Fruit fly (Drosophila melanogaster) whole organism, embryonic: ENCODE measurements around the gene Gs2.

Source experiments
- Awh ChIP-seq: fragments of 200-800 bp; sonication (Bioruptor generic); IDR thresholded peaks from 2 replicates; pipeline ENCODE4, ENCODE4 v1.3.6; 2022; ENCODE audit warnings: missing biosample characterization, missing genetic modification characterization
- B-H1 ChIP-seq: fragments of 200-800 bp; sonication (Bioruptor generic); IDR thresholded peaks from 3 replicates; pipeline ENCODE4 v1.3.6; 2022; ENCODE audit warnings: missing biosample characterization, missing genetic modification characterization
- CG10979 ChIP-seq: fragments of 200-800 bp; sonication (Bioruptor generic); optimal IDR thresholded peaks from 2 replicates; lab custom pipeline; 2018; ENCODE audit warnings: missing biosample characterization, mild to moderate bottlenecking, missing genetic modification characterization, moderate library complexity
- CG11085 ChIP-seq: fragments of 200-800 bp; sonication (Bioruptor generic); IDR thresholded peaks from 2 replicates; pipeline ENCODE4 v1.3.6; 2022; ENCODE audit warnings: missing biosample characterization, missing genetic modification characterization
- CG11695 ChIP-seq: fragments of 200-800 bp; sonication (Bioruptor generic); IDR thresholded peaks from 3 replicates; pipeline ENCODE4 v1.3.6; 2022; ENCODE audit warnings: missing biosample characterization, missing genetic modification characterization
- CG12219 ChIP-seq: fragments of 200-800 bp; sonication (Bioruptor generic); optimal IDR thresholded peaks from 3 replicates; lab custom pipeline; 2018; ENCODE audit warnings: missing biosample characterization, mild to moderate bottlenecking, missing genetic modification characterization
- CG14441 ChIP-seq: fragments of 200-800 bp; sonication (Bioruptor generic); IDR thresholded peaks from 2 replicates; pipeline ENCODE4 v1.3.6; 2022; ENCODE audit warnings: missing biosample characterization, missing genetic modification characterization
- CG1602 ChIP-seq: fragments of 200-800 bp; sonication (Bioruptor generic); optimal IDR thresholded peaks from 3 replicates; lab custom pipeline; 2016; ENCODE audit warnings: missing biosample characterization, missing genetic modification characterization
- CG17568 ChIP-seq: fragments of 200-800 bp; sonication (Bioruptor generic); optimal IDR thresholded peaks from 2 replicates; lab custom pipeline; 2018; ENCODE audit warnings: missing biosample characterization, mild to moderate bottlenecking, missing genetic modification characterization, moderate library complexity
- CG17829 ChIP-seq: fragments of 200-800 bp; optimal IDR thresholded peaks from 2 replicates; lab custom pipeline; 2019; ENCODE audit warnings: missing biosample characterization, mild to moderate bottlenecking, missing genetic modification characterization, moderate library complexity
- CG2889 ChIP-seq: fragments of 200-800 bp; sonication (Bioruptor generic); IDR thresholded peaks from 3 replicates; pipeline ENCODE4 v1.3.6; 2022; ENCODE audit warnings: missing biosample characterization, missing genetic modification characterization
- CG31224 ChIP-seq: fragments of 200-800 bp; sonication (Bioruptor generic); IDR thresholded peaks from 2 replicates; pipeline ENCODE4 v1.3.6; 2022; ENCODE audit warnings: missing biosample characterization, missing genetic modification characterization
- CG31441 ChIP-seq: fragments of 200-800 bp; sonication (Bioruptor generic); IDR thresholded peaks from 2 replicates; pipeline ENCODE4 v1.3.6; 2022; ENCODE audit warnings: missing biosample characterization, missing genetic modification characterization
- CG4854 ChIP-seq: fragments of 200-800 bp; sonication (Bioruptor generic); optimal IDR thresholded peaks from 2 replicates; lab custom pipeline; 2016; ENCODE audit warnings: missing biosample characterization, missing genetic modification characterization, inconsistent platforms
- CG6683 ChIP-seq: fragments of 200-800 bp; sonication (Bioruptor generic); optimal IDR thresholded peaks from 2 replicates; lab custom pipeline; 2017; ENCODE audit warnings: missing biosample characterization, mild to moderate bottlenecking, missing genetic modification characterization, missing genetic modification reagents
- CG7271 ChIP-seq: fragments of 200-800 bp; sonication (Bioruptor generic); optimal IDR thresholded peaks from 2 replicates; lab custom pipeline; 2018; ENCODE audit warnings: missing biosample characterization, mild to moderate bottlenecking, missing genetic modification characterization, moderate library complexity
- CG7745 ChIP-seq: fragments of 200-800 bp; sonication (Bioruptor generic); optimal IDR thresholded peaks from 2 replicates; lab custom pipeline; 2018; ENCODE audit warnings: missing biosample characterization, mild to moderate bottlenecking, missing genetic modification characterization, moderate library complexity
- CG8478 ChIP-seq: fragments of >200 bp; optimal IDR thresholded peaks from 2 replicates; lab custom pipeline; 2018
- CG8944 ChIP-seq: fragments of 200-800 bp; sonication (Bioruptor generic); optimal IDR thresholded peaks from 3 replicates; lab custom pipeline; 2016; ENCODE audit warnings: missing biosample characterization, missing genetic modification characterization
- CHES-1-like ChIP-seq: fragments of 200-800 bp; sonication (Bioruptor generic); optimal IDR thresholded peaks from 2 replicates; lab custom pipeline; 2016; ENCODE audit warnings: missing biosample characterization, missing genetic modification characterization
- D ChIP-seq, 2 experiments: fragments of 200-800 bp in 1 of 2; fragments of >200 bp in 1 of 2; sonication (Bioruptor generic) in 1 of 2; optimal IDR thresholded peaks; 2 replicates in 1 of 2; 3 replicates in 1 of 2; lab custom pipeline; 2017; ENCODE audit warnings: mild to moderate bottlenecking in 1 of 2, missing biosample characterization in 1 of 2, missing genetic modification characterization in 1 of 2, missing genetic modification reagents in 1 of 2
- Dbx ChIP-seq: fragments of 200-800 bp; sonication (Bioruptor generic); IDR thresholded peaks from 3 replicates; pipeline ENCODE4 v1.3.6; 2022; ENCODE audit warnings: missing biosample characterization, missing genetic modification characterization
- Dp ChIP-seq: fragments of 200-800 bp; sonication (Bioruptor generic); optimal IDR thresholded peaks from 2 replicates; lab custom pipeline; 2018; ENCODE audit warnings: missing biosample characterization, mild to moderate bottlenecking, missing genetic modification characterization, moderate library complexity
- E2f1 ChIP-seq: fragments of 200-800 bp; sonication (Bioruptor generic); IDR thresholded peaks from 2 replicates; pipeline ENCODE4 v1.3.6; 2022; ENCODE audit warnings: missing biosample characterization, missing genetic modification characterization
- Fer1 ChIP-seq: fragments of 200-800 bp; sonication (Bioruptor generic); optimal IDR thresholded peaks from 2 replicates; lab custom pipeline; 2017; ENCODE audit warnings: missing biosample characterization, mild to moderate bottlenecking, missing genetic modification characterization
- Hr39 ChIP-seq: fragments of >200 bp; optimal IDR thresholded peaks from 2 replicates; lab custom pipeline; 2017
- Oaz ChIP-seq: fragments of 200-800 bp; sonication (Bioruptor generic); IDR thresholded peaks from 2 replicates; pipeline ENCODE4 v1.3.6; 2022; ENCODE audit warnings: missing biosample characterization, missing genetic modification characterization
- Opbp ChIP-seq: fragments of 200-800 bp; sonication (Bioruptor generic); IDR thresholded peaks from 3 replicates; pipeline ENCODE4 v1.3.6; 2022; ENCODE audit warnings: missing biosample characterization, missing genetic modification characterization; ENCODE audit not compliant: partially characterized antibody
- Poxn ChIP-seq: fragments of 200-800 bp; sonication (Bioruptor generic); IDR thresholded peaks from 2 replicates; pipeline ENCODE4 v1.3.6; 2022; ENCODE audit warnings: missing biosample characterization, missing genetic modification characterization
- TFAM ChIP-seq: fragments of 200-800 bp; sonication (Bioruptor generic); optimal IDR thresholded peaks from 2 replicates; lab custom pipeline; 2017; ENCODE audit warnings: missing biosample characterization, missing genetic modification characterization, inconsistent platforms
- Trl ChIP-seq, 3 experiments: fragments of >200 bp in 2 of 3; fragments of 200-800 bp in 1 of 3; sonication (Bioruptor generic) in 1 of 3; optimal IDR thresholded peaks; 2 replicates in 1 of 3; 3 replicates in 2 of 3; lab custom pipeline; 2016 to 2017; ENCODE audit warnings: missing biosample characterization in 1 of 3, missing genetic modification characterization in 1 of 3
- YL-1 ChIP-seq: fragments of 200-800 bp; sonication (Bioruptor generic); optimal IDR thresholded peaks from 3 replicates; lab custom pipeline; 2017; ENCODE audit warnings: missing biosample characterization, mild to moderate bottlenecking, missing genetic modification characterization
- ac ChIP-seq: fragments of 200-800 bp; sonication (Bioruptor generic); optimal IDR thresholded peaks from 3 replicates; lab custom pipeline; 2017; ENCODE audit warnings: missing biosample characterization, mild to moderate bottlenecking, missing genetic modification characterization
- chinmo ChIP-seq: fragments of 200-800 bp; sonication (Bioruptor generic); IDR thresholded peaks from 4 replicates; pipeline ENCODE4 v1.3.6; 2022; ENCODE audit warnings: missing biosample characterization, missing genetic modification characterization; ENCODE audit not compliant: partially characterized antibody
- dati ChIP-seq: fragments of 200-800 bp; sonication (Bioruptor generic); IDR thresholded peaks from 2 replicates; pipeline ENCODE4 v1.3.6; 2022; ENCODE audit warnings: missing biosample characterization, missing genetic modification characterization
- exex ChIP-seq: fragments of 200-800 bp; sonication (Bioruptor generic); optimal IDR thresholded peaks from 4 replicates; lab custom pipeline; 2018; ENCODE audit warnings: missing biosample characterization, mild to moderate bottlenecking, missing genetic modification characterization, moderate library complexity
- gfzf ChIP-seq: fragments of 200-800 bp; sonication (Bioruptor generic); optimal IDR thresholded peaks from 2 replicates; lab custom pipeline; 2016; ENCODE audit warnings: missing biosample characterization, mild to moderate bottlenecking, missing genetic modification characterization, moderate library complexity
- gro ChIP-seq: fragments of 200-800 bp; sonication (Bioruptor generic); optimal IDR thresholded peaks from 2 replicates; lab custom pipeline; 2016; ENCODE audit warnings: missing biosample characterization, missing genetic modification characterization
- jigr1 ChIP-seq: fragments of 200-800 bp; sonication (Bioruptor generic); IDR thresholded peaks from 3 replicates; pipeline ENCODE4 v1.3.6; 2022; ENCODE audit warnings: missing biosample characterization, missing genetic modification characterization
- jing ChIP-seq: fragments of 200-800 bp; sonication (Bioruptor generic); optimal IDR thresholded peaks from 2 replicates; lab custom pipeline; 2018; ENCODE audit warnings: missing biosample characterization, mild to moderate bottlenecking, missing genetic modification characterization
- lilli ChIP-seq: fragments of 200-800 bp; sonication (Bioruptor generic); optimal IDR thresholded peaks from 3 replicates; lab custom pipeline; 2016; ENCODE audit warnings: missing biosample characterization, missing genetic modification characterization
- mam ChIP-seq: fragments of 200-800 bp; sonication (Bioruptor generic); optimal IDR thresholded peaks from 3 replicates; lab custom pipeline; 2016; ENCODE audit warnings: missing biosample characterization, missing genetic modification characterization
- nom ChIP-seq: fragments of 200-800 bp; sonication (Bioruptor generic); optimal IDR thresholded peaks from 2 replicates; lab custom pipeline; 2017; ENCODE audit warnings: missing biosample characterization, missing genetic modification characterization, mild to moderate bottlenecking, moderate library complexity, missing genetic modification reagents
- odd ChIP-seq: fragments of 200-800 bp; sonication (Bioruptor generic); optimal IDR thresholded peaks from 2 replicates; lab custom pipeline; 2017; ENCODE audit warnings: missing biosample characterization, mild to moderate bottlenecking, missing genetic modification characterization
- pb ChIP-seq: fragments of 200-800 bp; sonication (Bioruptor generic); optimal IDR thresholded peaks from 3 replicates; lab custom pipeline; 2016; ENCODE audit warnings: missing biosample characterization, missing genetic modification characterization
- repo ChIP-seq: fragments of 200-800 bp; sonication (Bioruptor generic); optimal IDR thresholded peaks from 2 replicates; lab custom pipeline; 2016; ENCODE audit warnings: missing biosample characterization, missing genetic modification characterization
- run ChIP-seq: fragments of 200-800 bp; sonication (Bioruptor generic); optimal IDR thresholded peaks from 3 replicates; lab custom pipeline; 2018; ENCODE audit warnings: missing biosample characterization, mild to moderate bottlenecking, missing genetic modification characterization
- sim ChIP-seq: fragments of 200-800 bp; sonication (Bioruptor generic); IDR thresholded peaks from 2 replicates; pipeline ENCODE4 v1.3.6; 2022; ENCODE audit warnings: missing biosample characterization, missing genetic modification characterization
- tup ChIP-seq: fragments of 200-800 bp; sonication (Bioruptor generic); optimal IDR thresholded peaks from 2 replicates; lab custom pipeline; 2016; ENCODE audit warnings: missing biosample characterization, mild to moderate bottlenecking, missing genetic modification characterization, moderate library complexity

Gene Gs2

dm6 chrX:11390625-11391363 lies 31.8 kb upstream of the Gs2 start (continued):
- TF ChIP-seq CG6683 (GFP tag; lab: Kevin White, UChicago) (peak; percentile 25), B-H1 (GFP tag; lab: Robert Waterston, UW) (peak; percentile 76), nom (GFP tag; lab: Kevin White, UChicago) (no peak), CG17829 (tag; lab: Kevin White, UChicago) (peak; percentile 56), YL-1 (GFP tag; lab: Kevin White, UChicago) (no peak), CG8478 (lab: Kevin White, UChicago) (no peak), exex (tag; lab: Kevin White, UChicago) (peak; percentile 19), CG10979 (tag; lab: Kevin White, UChicago) (peak; percentile 57), jing (GFP tag; lab: Kevin White, UChicago) (peak; percentile 68), CG1602 (GFP tag; lab: Kevin White, UChicago) (peak; percentile 58), E2f1 (GFP tag; lab: Robert Waterston, UW) (peak; percentile 81), CHES-1-like (GFP tag; lab: Kevin White, UChicago) (peak; percentile 81), Trl (optimal IDR thresholded peaks at IDR 0.05; lab: Kevin White, UChicago) (no peak), Trl (GFP tag; optimal IDR thresholded peaks at IDR 0.05; lab: Kevin White, UChicago) (peak; percentile 60), CG11695 (GFP tag; lab: Robert Waterston, UW) (peak; percentile 72), Fer1 (GFP tag; lab: Kevin White, UChicago) (peak; percentile 69), Poxn (GFP tag; lab: Robert Waterston, UW) (peak; percentile 46; the same call in 1 of the 2 replicates), ac (GFP tag; lab: Kevin White, UChicago) (no peak), mam (GFP tag; lab: Kevin White, UChicago) (peak; percentile 87), CG31224 (GFP tag; lab: Robert Waterston, UW) (peak; percentile 75), repo (GFP tag; lab: Kevin White, UChicago) (peak; percentile 29), CG7271 (tag; lab: Kevin White, UChicago) (no peak), run (tag; lab: Kevin White, UChicago) (peak; percentile 39), gro (GFP tag; lab: Kevin White, UChicago) (peak; percentile 76), odd (GFP tag; lab: Kevin White, UChicago) (peak; percentile 77), lilli (GFP tag; lab: Kevin White, UChicago) (peak; percentile 86), CG11085 (peak; percentile 70), dati (GFP tag; lab: Robert Waterston, UW) (peak; percentile 65; the same call in 1 of the 2 replicates), Awh (peak; percentile 83), CG8944 (peak; percentile 55), tup (GFP tag; lab: Kevin White, UChicago) (peak; percentile 45), D (optimal IDR thresholded peaks at IDR 0.05; lab: Kevin White, UChicago) (no peak), D (GFP tag; optimal IDR thresholded peaks at IDR 0.05; lab: Kevin White, UChicago) (peak; percentile 58), pb (GFP tag; lab: Kevin White, UChicago) (peak; percentile 79), Hr39 (lab: Kevin White, UChicago) (no peak), CG4854 (GFP tag; lab: Kevin White, UChicago) (peak; percentile 57), CG2889 (GFP tag; lab: Robert Waterston, UW) (peak; percentile 88), Dbx (GFP tag; lab: Robert Waterston, UW) (peak; percentile 88), CG14441 (GFP tag; lab: Robert Waterston, UW) (peak; percentile 89), jigr1 (GFP tag; lab: Robert Waterston, UW) (0 out of 3 replicates have a peak, but pooled peaks have one; percentile 18), CG7745 (tag; lab: Kevin White, UChicago) (no peak), CG31441 (peak; percentile 77), Oaz (GFP tag; lab: Robert Waterston, UW) (peak; percentile 63), chinmo (GFP tag; lab: Robert Waterston, UW) (0 out of 4 replicates have a peak, but pooled peaks have one; percentile 20), CG12219 (GFP tag; lab: Kevin White, UChicago) (peak; percentile 71), Dp (no peak), gfzf (GFP tag; lab: Kevin White, UChicago) (no peak), Opbp (GFP tag; lab: Robert Waterston, UW) (no peak), TFAM (GFP tag; lab: Kevin White, UChicago) (no peak), CG17568 (GFP tag; lab: Kevin White, UChicago) (peak; percentile 31), sim (GFP tag; lab: Robert Waterston, UW) (peak; percentile 51; the same call in 1 of the 2 replicates)
